Fruit fly (Drosophila melanogaster) whole organism, embryonic: ENCODE measurements around the gene Creld.

Experiments
- ATbp ChIP-seq: fragments of 200-800 bp; sonication (Bioruptor generic); optimal IDR thresholded peaks from 2 replicates; lab custom pipeline; 2017; ENCODE audit warnings: missing biosample characterization, mild to moderate bottlenecking, missing genetic modification characterization, missing genetic modification reagents
- Bteb2 ChIP-seq: fragments of 200-800 bp; sonication (Bioruptor generic); optimal IDR thresholded peaks from 2 replicates; lab custom pipeline; 2016; ENCODE audit warnings: missing biosample characterization, missing genetic modification characterization
- CG10959 ChIP-seq: fragments of 200-800 bp; sonication (Bioruptor generic); IDR thresholded peaks from 2 replicates; pipeline ENCODE4 v1.3.6; 2022; ENCODE audit warnings: missing biosample characterization, missing genetic modification characterization
- CG12071 ChIP-seq: fragments of 200-800 bp; sonication (Bioruptor generic); optimal IDR thresholded peaks from 3 replicates; lab custom pipeline; 2018; ENCODE audit warnings: missing biosample characterization, mild to moderate bottlenecking, missing genetic modification characterization
- CG12104 ChIP-seq: fragments of 200-800 bp; sonication (Bioruptor generic); optimal IDR thresholded peaks from 3 replicates; lab custom pipeline; 2016; ENCODE audit warnings: missing biosample characterization, missing genetic modification characterization
- CG13624 ChIP-seq: fragments of 200-800 bp; sonication (Bioruptor generic); optimal IDR thresholded peaks from 2 replicates; lab custom pipeline; 2016; ENCODE audit warnings: missing biosample characterization, missing genetic modification characterization
- CG13894 ChIP-seq: fragments of 200-800 bp; sonication (Bioruptor generic); optimal IDR thresholded peaks from 3 replicates; lab custom pipeline; 2018; ENCODE audit warnings: missing biosample characterization, mild to moderate bottlenecking, missing genetic modification characterization, moderate library complexity
- CG15514 ChIP-seq: fragments of 200-800 bp; sonication (Bioruptor generic); optimal IDR thresholded peaks from 3 replicates; lab custom pipeline; 2017; ENCODE audit warnings: missing biosample characterization, missing genetic modification characterization, mild to moderate bottlenecking, moderate library complexity, missing genetic modification reagents
- CG15696 ChIP-seq: fragments of 200-800 bp; sonication (Bioruptor generic); optimal IDR thresholded peaks from 2 replicates; lab custom pipeline; 2019; ENCODE audit warnings: missing biosample characterization, mild to moderate bottlenecking, missing genetic modification characterization, moderate library complexity
- CG1647 ChIP-seq: fragments of 200-800 bp; sonication (Bioruptor generic); optimal IDR thresholded peaks from 3 replicates; lab custom pipeline; 2016; ENCODE audit warnings: missing biosample characterization, missing genetic modification characterization
- CG17361 ChIP-seq: fragments of 200-800 bp; sonication (Bioruptor generic); IDR thresholded peaks from 3 replicates; pipeline ENCODE4 v1.3.6; 2022; ENCODE audit warnings: missing biosample characterization, missing genetic modification characterization
- CG17568 ChIP-seq: fragments of 200-800 bp; sonication (Bioruptor generic); optimal IDR thresholded peaks from 2 replicates; lab custom pipeline; 2018; ENCODE audit warnings: missing biosample characterization, mild to moderate bottlenecking, missing genetic modification characterization, moderate library complexity
- CG2120 ChIP-seq: fragments of 200-800 bp; sonication (Bioruptor generic); optimal IDR thresholded peaks from 3 replicates; lab custom pipeline; 2016; ENCODE audit warnings: missing biosample characterization, missing genetic modification characterization
- CG2678 ChIP-seq: fragments of 200-800 bp; sonication (Bioruptor generic); optimal IDR thresholded peaks from 3 replicates; lab custom pipeline; 2019; ENCODE audit warnings: missing biosample characterization, mild to moderate bottlenecking, missing genetic modification characterization, moderate library complexity
- CG31441 ChIP-seq: fragments of 200-800 bp; sonication (Bioruptor generic); IDR thresholded peaks from 2 replicates; pipeline ENCODE4 v1.3.6; 2022; ENCODE audit warnings: missing biosample characterization, missing genetic modification characterization
- CG33213 ChIP-seq: fragments of 200-800 bp; sonication (Bioruptor generic); optimal IDR thresholded peaks from 3 replicates; lab custom pipeline; 2016; ENCODE audit warnings: missing biosample characterization, missing genetic modification characterization
- CG42726 ChIP-seq: fragments of 200-800 bp; sonication (Bioruptor generic); IDR thresholded peaks from 2 replicates; pipeline ENCODE4 v1.3.6; 2022; ENCODE audit warnings: missing biosample characterization, missing genetic modification characterization; ENCODE audit not compliant: partially characterized antibody
- CG5245 ChIP-seq: fragments of 200-800 bp; sonication (Bioruptor generic); optimal IDR thresholded peaks from 3 replicates; lab custom pipeline; 2016; ENCODE audit warnings: missing biosample characterization, missing genetic modification characterization
- CG7928 ChIP-seq: fragments of 200-800 bp; sonication (Bioruptor generic); optimal IDR thresholded peaks from 2 replicates; lab custom pipeline; 2017; ENCODE audit warnings: missing biosample characterization, mild to moderate bottlenecking, missing genetic modification characterization
- CG7963 ChIP-seq: fragments of 200-800 bp; sonication (Bioruptor generic); IDR thresholded peaks from 3 replicates; pipeline ENCODE4 v1.3.6; 2022; ENCODE audit warnings: missing biosample characterization, missing genetic modification characterization; ENCODE audit not compliant: partially characterized antibody
- CG8281 ChIP-seq: fragments of 200-800 bp; sonication (Bioruptor generic); optimal IDR thresholded peaks from 2 replicates; lab custom pipeline; 2018; ENCODE audit warnings: missing biosample characterization, mild to moderate bottlenecking, missing genetic modification characterization, moderate library complexity
- CHES-1-like ChIP-seq: fragments of 200-800 bp; sonication (Bioruptor generic); optimal IDR thresholded peaks from 2 replicates; lab custom pipeline; 2016; ENCODE audit warnings: missing biosample characterization, missing genetic modification characterization
- CTCF ChIP-seq: fragments of 200-800 bp; sonication (Bioruptor generic); optimal IDR thresholded peaks from 2 replicates; lab custom pipeline; 2017; ENCODE audit warnings: missing biosample characterization, mild to moderate bottlenecking, missing genetic modification characterization, moderate library complexity
- Deaf1 ChIP-seq: fragments of 200-800 bp; optimal IDR thresholded peaks from 3 replicates; lab custom pipeline; 2019; ENCODE audit warnings: missing biosample characterization, mild to moderate bottlenecking, missing genetic modification characterization, moderate library complexity
- Dip2 ChIP-seq: fragments of 200-800 bp; sonication (Bioruptor generic); IDR thresholded peaks from 2 replicates; pipeline ENCODE4 v1.3.6; 2022; ENCODE audit warnings: missing biosample characterization, missing genetic modification characterization
- E2f1 ChIP-seq: fragments of 200-800 bp; sonication (Bioruptor generic); IDR thresholded peaks from 2 replicates; pipeline ENCODE4 v1.3.6; 2022; ENCODE audit warnings: missing biosample characterization, missing genetic modification characterization
- Fer1 ChIP-seq: fragments of 200-800 bp; sonication (Bioruptor generic); optimal IDR thresholded peaks from 2 replicates; lab custom pipeline; 2017; ENCODE audit warnings: missing biosample characterization, mild to moderate bottlenecking, missing genetic modification characterization
- Hr39 ChIP-seq: fragments of >200 bp; optimal IDR thresholded peaks from 2 replicates; lab custom pipeline; 2017
- Meics ChIP-seq: fragments of 200-800 bp; sonication (Bioruptor generic); optimal IDR thresholded peaks from 2 replicates; lab custom pipeline; 2017; ENCODE audit warnings: missing biosample characterization, mild to moderate bottlenecking, missing genetic modification characterization
- Neu2 ChIP-seq: fragments of 200-800 bp; sonication (Bioruptor generic); optimal IDR thresholded peaks from 3 replicates; lab custom pipeline; 2016; ENCODE audit warnings: missing biosample characterization, missing genetic modification characterization, borderline replicate concordance
- Pdp1 ChIP-seq, 2 experiments: fragments of 200-800 bp; sonication (Bioruptor generic); optimal IDR thresholded peaks; 3 replicates each; lab custom pipeline; 2016; ENCODE audit warnings: missing biosample characterization in 2 of 2, missing genetic modification characterization in 2 of 2, mild to moderate bottlenecking in 1 of 2, moderate library complexity in 1 of 2
- Ravus ChIP-seq: fragments of 200-800 bp; sonication (Bioruptor generic); IDR thresholded peaks from 2 replicates; pipeline ENCODE4 v1.3.6; 2022; ENCODE audit warnings: missing biosample characterization, missing genetic modification characterization
- Stat92E ChIP-seq, 3 experiments: fragments of >200 bp in 2 of 3; fragments of 200-800 bp in 1 of 3; sonication (Bioruptor generic) in 1 of 3; optimal IDR thresholded peaks; 2 replicates each; lab custom pipeline; 2017 to 2019; ENCODE audit warnings: missing biosample characterization in 3 of 3, missing genetic modification characterization in 3 of 3, mild to moderate bottlenecking in 1 of 3, moderate library complexity in 1 of 3
- TFAM ChIP-seq: fragments of 200-800 bp; sonication (Bioruptor generic); optimal IDR thresholded peaks from 2 replicates; lab custom pipeline; 2017; ENCODE audit warnings: missing biosample characterization, missing genetic modification characterization, inconsistent platforms
- aop ChIP-seq: fragments of 200-800 bp; sonication (Bioruptor generic); IDR thresholded peaks from 2 replicates; pipeline ENCODE4 v1.3.6; 2022; ENCODE audit warnings: missing biosample characterization, missing genetic modification characterization
- bcd ChIP-seq: fragments of 200-800 bp; sonication (Bioruptor generic); optimal IDR thresholded peaks from 2 replicates; lab custom pipeline; 2017; ENCODE audit warnings: missing biosample characterization, mild to moderate bottlenecking, missing genetic modification characterization
- chinmo ChIP-seq: fragments of 200-800 bp; sonication (Bioruptor generic); IDR thresholded peaks from 4 replicates; pipeline ENCODE4 v1.3.6; 2022; ENCODE audit warnings: missing biosample characterization, missing genetic modification characterization; ENCODE audit not compliant: partially characterized antibody
- ci ChIP-seq: fragments of 200-800 bp; sonication (Bioruptor generic); IDR thresholded peaks from 3 replicates; pipeline ENCODE4 v1.3.6; 2022; ENCODE audit warnings: missing biosample characterization, missing genetic modification characterization
- dati ChIP-seq: fragments of 200-800 bp; sonication (Bioruptor generic); IDR thresholded peaks from 2 replicates; pipeline ENCODE4 v1.3.6; 2022; ENCODE audit warnings: missing biosample characterization, missing genetic modification characterization
- ems ChIP-seq: fragments of 200-800 bp; sonication (Bioruptor generic); optimal IDR thresholded peaks from 3 replicates; lab custom pipeline; 2016; ENCODE audit warnings: missing biosample characterization, missing genetic modification characterization
- grau ChIP-seq: fragments of 200-800 bp; optimal IDR thresholded peaks from 3 replicates; lab custom pipeline; 2019; ENCODE audit warnings: missing biosample characterization, mild to moderate bottlenecking, missing genetic modification characterization, moderate library complexity
- gro ChIP-seq: fragments of 200-800 bp; sonication (Bioruptor generic); optimal IDR thresholded peaks from 2 replicates; lab custom pipeline; 2016; ENCODE audit warnings: missing biosample characterization, missing genetic modification characterization
- lilli ChIP-seq: fragments of 200-800 bp; sonication (Bioruptor generic); optimal IDR thresholded peaks from 3 replicates; lab custom pipeline; 2016; ENCODE audit warnings: missing biosample characterization, missing genetic modification characterization
- odd ChIP-seq: fragments of 200-800 bp; sonication (Bioruptor generic); optimal IDR thresholded peaks from 2 replicates; lab custom pipeline; 2017; ENCODE audit warnings: missing biosample characterization, mild to moderate bottlenecking, missing genetic modification characterization
- p53 ChIP-seq: fragments of 200-800 bp; sonication (Bioruptor generic); optimal IDR thresholded peaks from 2 replicates; lab custom pipeline; 2016; ENCODE audit warnings: missing biosample characterization, missing genetic modification characterization
- peb ChIP-seq: fragments of 200-800 bp; sonication (Bioruptor generic); IDR thresholded peaks from 2 replicates; pipeline ENCODE4 v1.3.6; 2022; ENCODE audit warnings: missing biosample characterization, missing genetic modification characterization
- phol ChIP-seq: fragments of 200-800 bp; sonication (Bioruptor generic); optimal IDR thresholded peaks from 3 replicates; lab custom pipeline; 2018; ENCODE audit warnings: missing biosample characterization, mild to moderate bottlenecking, missing genetic modification characterization, moderate library complexity
- sc ChIP-seq, 3 experiments: fragments of >200 bp in 2 of 3; fragments of 200-800 bp in 1 of 3; sonication (Bioruptor generic) in 1 of 3; optimal IDR thresholded peaks; 2 replicates in 2 of 3; 3 replicates in 1 of 3; lab custom pipeline; 2017; ENCODE audit warnings: mild to moderate bottlenecking in 1 of 3, missing biosample characterization in 1 of 3, missing genetic modification characterization in 1 of 3, missing genetic modification reagents in 1 of 3
- ttk ChIP-seq: fragments of 200-800 bp; sonication (Bioruptor generic); IDR thresholded peaks from 2 replicates; pipeline ENCODE4 v2.1.2; 2022; ENCODE audit warnings: missing biosample characterization, missing genetic modification characterization
- tup ChIP-seq: fragments of 200-800 bp; sonication (Bioruptor generic); optimal IDR thresholded peaks from 2 replicates; lab custom pipeline; 2016; ENCODE audit warnings: missing biosample characterization, mild to moderate bottlenecking, missing genetic modification characterization, moderate library complexity
- wek ChIP-seq: fragments of 200-800 bp; sonication (Bioruptor generic); optimal IDR thresholded peaks from 3 replicates; lab custom pipeline; 2018; ENCODE audit warnings: missing biosample characterization, mild to moderate bottlenecking, missing genetic modification characterization, moderate library complexity

Gene Creld

dm6 chr2L:128296-128715 is 26.1 kb downstream of the Creld start (continued):
- TF ChIP-seq CG12104 (GFP tag; lab: Kevin White, UChicago): no peak
- TF ChIP-seq ci (GFP tag; lab: Robert Waterston, UW): 0 out of 3 replicates have a peak, but pooled peaks have one; percentile 22
- TF ChIP-seq Meics (GFP tag; lab: Kevin White, UChicago): no peak
- no peak for TF ChIP-seq Bteb2 (GFP tag; lab: Kevin White, UChicago)
- TF ChIP-seq CG7928 (GFP tag; lab: Kevin White, UChicago): no peak
- TF ChIP-seq CG2120 (GFP tag; lab: Kevin White, UChicago): no peak
- no peak for TF ChIP-seq peb (GFP tag; lab: Robert Waterston, UW)
- TF ChIP-seq ATbp: no peak
- TF ChIP-seq Pdp1 (GFP tag; optimal IDR thresholded peaks at IDR 0.05; lab: Kevin White, UChicago): peak in 1 of 2 experiments; percentile 15
- peak; percentile 30 for TF ChIP-seq CG12071 (GFP tag; lab: Kevin White, UChicago)
- no peak for TF ChIP-seq dati (GFP tag; lab: Robert Waterston, UW)
- TF ChIP-seq CG33213 (GFP tag; lab: Kevin White, UChicago): peak; percentile 3
- no peak for TF ChIP-seq Ravus (GFP tag; lab: Robert Waterston, UW)
- no peak for TF ChIP-seq CG1647 (GFP tag; lab: Kevin White, UChicago)
- no peak for TF ChIP-seq CG7963 (GFP tag; lab: Robert Waterston, UW)
- TF ChIP-seq phol (tag; lab: Kevin White, UChicago): no peak
- TF ChIP-seq CG31441 (GFP tag; lab: Robert Waterston, UW): no peak
- TF ChIP-seq lilli: no peak
- TF ChIP-seq CTCF (GFP tag; lab: Kevin White, UChicago): no peak
- no peak for TF ChIP-seq E2f1 (GFP tag; lab: Robert Waterston, UW)
- peak; percentile 51 for TF ChIP-seq Deaf1 (tag; lab: Kevin White, UChicago)
- TF ChIP-seq tup: no peak
- TF ChIP-seq Fer1 (GFP tag; lab: Kevin White, UChicago): peak; percentile 37
- TF ChIP-seq Dip2 (GFP tag; lab: Robert Waterston, UW): no peak
- TF ChIP-seq CG17568: peak; percentile 31
- no peak for TF ChIP-seq CG5245 (GFP tag; lab: Kevin White, UChicago)
- no peak for TF ChIP-seq aop (GFP tag; lab: Robert Waterston, UW)
- TF ChIP-seq grau (tag; lab: Kevin White, UChicago): no peak
- TF ChIP-seq CG2678 (tag; lab: Kevin White, UChicago): peak; percentile 12
- TF ChIP-seq CG10959 (GFP tag; lab: Robert Waterston, UW): no peak
- TF ChIP-seq TFAM: no peak
- TF ChIP-seq p53 (GFP tag; lab: Kevin White, UChicago): no peak
- no peak for TF ChIP-seq CG17361
- no peak for TF ChIP-seq bcd
- no peak for TF ChIP-seq wek (GFP tag; lab: Kevin White, UChicago)
- TF ChIP-seq CG13624 (GFP tag; lab: Kevin White, UChicago): peak; percentile 40
- TF ChIP-seq CG42726: no peak
- TF ChIP-seq ems (GFP tag; lab: Kevin White, UChicago): no peak
- TF ChIP-seq ttk (GFP tag; lab: Robert Waterston, UW): no peak
- peak; percentile 49 for TF ChIP-seq CG13894 (tag; lab: Kevin White, UChicago)
- peak; percentile 78 for TF ChIP-seq CG15514 (GFP tag; lab: Kevin White, UChicago)
- TF ChIP-seq Neu2 (GFP tag; lab: Kevin White, UChicago): no peak
- no peak for TF ChIP-seq CHES-1-like (GFP tag; lab: Kevin White, UChicago)
- TF ChIP-seq Stat92E (GFP tag; optimal IDR thresholded peaks at IDR 0.05; lab: Kevin White, UChicago): no peak
- no peak for TF ChIP-seq CG8281 (tag; lab: Kevin White, UChicago)
- TF ChIP-seq odd (GFP tag; lab: Kevin White, UChicago): peak; percentile 12
- TF ChIP-seq gro (GFP tag; lab: Kevin White, UChicago): no peak
- TF ChIP-seq sc (optimal IDR thresholded peaks at IDR 0.05; lab: Kevin White, UChicago): no peak
- no peak for TF ChIP-seq sc (GFP tag; optimal IDR thresholded peaks at IDR 0.05; lab: Kevin White, UChicago)
- peak; percentile 63; the same call in 2 of the 4 replicates for TF ChIP-seq chinmo (GFP tag; lab: Robert Waterston, UW)
- no peak for TF ChIP-seq CG15696 (tag; lab: Kevin White, UChicago)
- no peak for TF ChIP-seq Hr39 (lab: Kevin White, UChicago)
